Worm (Caenorhabditis elegans): ENCODE measurements around the gene F22E5.17.

The F22E5.17 gene

DNA sequence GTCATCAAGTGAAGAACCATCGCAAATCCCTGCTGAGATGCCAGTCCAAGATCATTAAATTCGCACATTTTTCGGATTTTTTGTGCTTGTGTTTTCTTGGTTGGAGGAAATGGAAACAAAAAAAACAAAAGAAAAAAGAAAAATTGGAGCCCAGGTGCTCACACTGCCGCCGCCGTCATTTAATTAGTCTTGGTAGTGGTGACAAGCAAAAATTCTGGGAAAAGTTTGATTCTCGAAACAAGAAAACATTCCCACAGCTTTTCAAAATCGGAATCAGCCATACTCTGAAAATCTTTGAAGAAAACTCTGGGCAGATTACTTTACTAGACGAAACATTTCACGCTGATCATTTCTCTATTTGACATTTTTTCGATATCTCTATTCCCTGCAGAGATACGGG, 27.4 kb downstream of the F22E5.17 start, which contains the start of gene srh-128:
Gene srh-128, minus strand, starts transcription at position 101 of the 400 bp plus-strand sequence.
- TF ChIP-seq flh-1 (GFP tag; optimal IDR thresholded peaks at IDR 0.05) (no peak), nhr-76 (tag; optimal IDR thresholded peaks at IDR 0.05) (no peak), sptf-1 (tag; optimal IDR thresholded peaks at IDR 0.05) (no peak), ceh-39 (tag; optimal IDR thresholded peaks at IDR 0.05) (no peak), elt-3 (tag; optimal IDR thresholded peaks at IDR 0.05) (no peak), pha-4 (tag; optimal IDR thresholded peaks at IDR 0.05) (no peak), hlh-1 (tag; optimal IDR thresholded peaks at IDR 0.05) (no peak), elt-1 (tag; optimal IDR thresholded peaks at IDR 0.05; ENCODE audit: borderline replicate concordance, insufficient read depth) (no peak), ztf-11 (tag; optimal IDR thresholded peaks at IDR 0.05) (no peak), unc-62 (GFP tag; optimal IDR thresholded peaks at IDR 0.05) (no peak), nhr-2 (tag; optimal IDR thresholded peaks at IDR 0.05) (no peak)

ce11 chrII:2707872-2708271, 30.0 kb downstream of the F22E5.17 start, which contains the start of gene Y47G7B.2:
Gene Y47G7B.2, minus strand, starts transcription at chrII:2708014.
- TF ChIP-seq mls-2 (tag; optimal IDR thresholded peaks at IDR 0.05) (no peak), ces-1 (GFP tag; optimal IDR thresholded peaks at IDR 0.05) (no peak)

DNA sequence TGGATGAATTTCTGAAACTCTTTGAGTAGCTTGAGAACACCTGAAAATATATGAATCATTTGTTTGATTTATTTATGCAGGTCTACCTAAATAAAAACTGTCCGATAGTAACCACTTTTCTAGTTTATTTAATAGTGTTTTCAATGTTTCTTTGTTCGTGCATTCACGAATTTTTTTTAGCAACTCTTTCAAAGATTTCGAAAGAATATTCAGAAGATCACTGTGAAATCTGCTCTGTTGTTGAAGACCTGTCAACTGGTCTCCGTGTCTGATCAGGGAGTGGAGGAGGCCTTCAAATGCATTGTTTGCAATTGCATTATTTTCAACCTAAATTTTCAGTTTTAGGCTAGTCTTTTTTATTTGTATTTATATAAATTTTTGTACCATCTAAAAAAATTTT, 32.1 kb downstream of the F22E5.17 start, which contains the start of gene T05A8.1:
Gene T05A8.1, minus strand, starts transcription at position 101 of the 400 bp plus-strand sequence.
- no peak for TF ChIP-seq zip-8 (tag; optimal IDR thresholded peaks at IDR 0.05)
- TF ChIP-seq bed-3 (GFP tag; optimal IDR thresholded peaks at IDR 0.05): no peak
- no peak for TF ChIP-seq nhr-76 (tag; optimal IDR thresholded peaks at IDR 0.05)
- no peak for TF ChIP-seq tbx-8 (GFP tag; optimal IDR thresholded peaks at IDR 0.05)
- no peak for TF ChIP-seq mls-2 (tag; optimal IDR thresholded peaks at IDR 0.05)
- no peak for TF ChIP-seq hlh-1 (tag; optimal IDR thresholded peaks at IDR 0.05)
- no peak for TF ChIP-seq pha-4 (tag; optimal IDR thresholded peaks at IDR 0.05)
- no peak for TF ChIP-seq elt-1 (tag; optimal IDR thresholded peaks at IDR 0.05; ENCODE audit: borderline replicate concordance, insufficient read depth)
- TF ChIP-seq nhr-28 (tag; optimal IDR thresholded peaks at IDR 0.05): no peak

DNA sequence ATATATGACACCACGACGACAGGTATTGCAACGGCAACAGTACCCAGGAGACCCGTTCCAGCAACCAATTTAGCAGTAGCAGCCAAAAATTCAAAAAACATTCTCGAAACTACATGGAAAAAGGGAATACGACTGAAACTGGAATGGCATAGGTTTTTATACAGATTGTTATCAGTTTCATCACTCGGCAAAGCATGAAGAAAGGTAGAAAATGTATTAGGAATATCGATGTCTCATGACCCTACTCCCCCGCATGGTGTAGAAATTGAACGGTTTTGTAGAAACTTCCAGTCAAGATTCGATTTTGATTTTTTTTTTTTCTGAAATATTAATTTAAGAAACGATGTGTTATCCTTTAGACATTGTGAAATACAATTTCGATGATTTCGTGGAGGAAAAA, 33.1 kb downstream of the F22E5.17 start, which contains the start of gene T05A8.2:
Gene T05A8.2, minus strand, starts transcription at position 101 of the 400 bp plus-strand sequence.
- TF ChIP-seq nhr-12 (tag; optimal IDR thresholded peaks at IDR 0.05): no peak
- no peak for TF ChIP-seq mab-5 (tag; optimal IDR thresholded peaks at IDR 0.05)
- no peak for TF ChIP-seq cnd-1 (tag; optimal IDR thresholded peaks at IDR 0.05)

ce11 chrII:2717335-2717734, 39.5 kb downstream of the F22E5.17 start, which contains the start of gene T05A8.3:
Gene T05A8.3, minus strand, starts transcription at chrII:2717435.
- TF ChIP-seq zip-8 (tag; optimal IDR thresholded peaks at IDR 0.05) (no peak), elt-1 (tag; optimal IDR thresholded peaks at IDR 0.05; ENCODE audit: borderline replicate concordance, insufficient read depth) (no peak), unc-39 (tag; optimal IDR thresholded peaks at IDR 0.05) (no peak), flh-1 (GFP tag; optimal IDR thresholded peaks at IDR 0.05) (no peak), elt-3 (tag; optimal IDR thresholded peaks at IDR 0.05) (no peak), sem-2 (GFP tag; optimal IDR thresholded peaks at IDR 0.05) (no peak), nhr-28 (tag; optimal IDR thresholded peaks at IDR 0.05) (no peak), hlh-1 (tag; optimal IDR thresholded peaks at IDR 0.05) (no peak), tbx-8 (GFP tag; optimal IDR thresholded peaks at IDR 0.05) (no peak), pha-4 (tag; optimal IDR thresholded peaks at IDR 0.05) (no peak), blmp-1 (tag; optimal IDR thresholded peaks at IDR 0.05) (no peak), nhr-237 (tag; optimal IDR thresholded peaks at IDR 0.05) (no peak), snpc-4 (tag; optimal IDR thresholded peaks at IDR 0.05) (no peak)

DNA sequence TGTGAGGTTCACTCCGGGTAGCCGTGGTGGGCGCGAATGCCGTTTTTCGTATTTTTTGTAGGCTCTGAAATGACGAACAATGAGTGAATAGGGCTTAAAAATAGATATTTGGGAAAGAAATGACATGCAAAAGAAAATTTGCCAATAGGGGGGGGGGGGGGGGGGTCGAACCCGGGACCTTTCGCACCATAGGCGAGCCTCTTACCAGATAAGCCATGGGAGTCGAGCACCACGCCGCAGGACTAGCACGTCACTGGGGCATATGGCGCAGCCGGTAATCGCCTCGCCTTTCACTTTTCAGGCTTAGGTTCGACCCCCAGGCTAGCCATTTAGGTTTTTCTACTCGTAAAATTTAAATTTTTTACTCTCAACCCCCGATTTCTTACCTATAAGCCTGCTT, 41.4 kb downstream of the F22E5.17 start:
- TF ChIP-seq mep-1 (tag; optimal IDR thresholded peaks at IDR 0.05) (no peak), pha-4 (tag; optimal IDR thresholded peaks at IDR 0.05) (no peak), lin-13 (tag; optimal IDR thresholded peaks at IDR 0.05) (no peak), lsy-2 (tag; optimal IDR thresholded peaks at IDR 0.05) (no peak), M03D4.4 (tag; optimal IDR thresholded peaks at IDR 0.05) (no peak), ztf-11 (tag; optimal IDR thresholded peaks at IDR 0.05) (no peak), zip-8 (tag; optimal IDR thresholded peaks at IDR 0.05) (no peak), elt-3 (tag; optimal IDR thresholded peaks at IDR 0.05) (no peak), nhr-28 (tag; optimal IDR thresholded peaks at IDR 0.05) (no peak), elt-1 (tag; optimal IDR thresholded peaks at IDR 0.05; ENCODE audit: borderline replicate concordance, insufficient read depth) (no peak), unc-39 (tag; optimal IDR thresholded peaks at IDR 0.05) (no peak), sem-2 (GFP tag; optimal IDR thresholded peaks at IDR 0.05) (no peak), unc-62 (GFP tag; optimal IDR thresholded peaks at IDR 0.05) (no peak), nhr-2 (tag; optimal IDR thresholded peaks at IDR 0.05) (no peak)
